Worm (Caenorhabditis elegans) whole organism, L4/young adult: ENCODE results near the gene C17H11.6.

ENCODE experiments used
- dao-5 ChIP-seq: sonication (generic microtip); optimal IDR thresholded peaks from 2 replicates; lab custom pipeline; 2016; ENCODE audit warnings: missing genotype, missing genetic modification characterization, moderate library complexity, missing compliant biosample characterization
- him-1 ChIP-seq: sonication (generic microtip); optimal IDR thresholded peaks from 2 replicates; lab custom pipeline; 2016; ENCODE audit warnings: missing genotype, missing genetic modification reagents, missing genetic modification characterization, missing compliant biosample characterization

ce11 chrX:8205919-8206318 is 2.3 kb upstream of the C17H11.6 start:
- TF ChIP-seq him-1 (no peak), dao-5 (tag; lab: Kevin White, UChicago) (no peak)
